Worm (Caenorhabditis elegans): Measurements from ENCODE around the gene Y94H6A.7.

Y94H6A.7 gene

DNA sequence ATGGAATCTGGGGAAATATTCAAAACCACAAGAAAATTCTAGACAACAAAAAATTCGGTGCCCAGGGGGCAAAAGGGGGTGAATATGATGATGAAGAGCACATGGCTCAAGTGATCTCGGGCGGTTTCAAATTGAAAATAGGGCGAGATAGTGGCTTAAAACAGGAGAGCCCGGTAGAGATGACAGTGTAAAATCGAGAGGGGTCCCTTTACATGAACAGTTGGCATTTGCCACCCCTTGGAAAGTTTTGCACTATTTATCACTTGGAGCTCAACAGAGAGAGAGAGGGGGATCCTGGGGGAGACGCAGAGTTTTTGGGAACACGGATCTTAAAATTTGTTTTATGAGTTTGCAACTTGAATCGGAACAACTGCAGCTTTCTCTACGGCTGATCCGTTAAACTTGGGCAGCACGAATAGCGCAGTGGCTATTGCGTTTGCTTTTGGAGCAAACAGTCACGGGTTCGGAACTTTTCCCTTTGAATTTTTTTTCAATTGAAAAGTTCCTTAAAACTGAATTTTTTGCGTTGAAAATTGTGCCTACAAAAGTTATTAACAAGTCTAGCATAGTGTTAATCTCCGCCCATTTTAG is 50.9 kb downstream of the Y94H6A.7 start (continued):
- TF ChIP-seq T26A8.4 (GFP tag; IDR thresholded peaks at IDR 0.05): no peak
- peak; percentile 92 for TF ChIP-seq dmd-8 (GFP tag; IDR thresholded peaks at IDR 0.05)
- peak; percentile 4 for TF ChIP-seq hlh-30 (tag; optimal IDR thresholded peaks at IDR 0.05; ENCODE audit: insufficient read depth)
- TF ChIP-seq ZK337.2 (GFP tag; IDR thresholded peaks at IDR 0.05): no peak
- TF ChIP-seq saeg-2 (GFP tag; IDR thresholded peaks at IDR 0.05): no peak
- no peak for TF ChIP-seq ceh-62 (tag; optimal IDR thresholded peaks at IDR 0.05)
- peak; percentile 40 for TF ChIP-seq hlh-11 (tag; optimal IDR thresholded peaks at IDR 0.05)
- TF ChIP-seq tra-1 (GFP tag; IDR thresholded peaks at IDR 0.05): peak; percentile 58; the same call in 1 of the 2 replicates
- TF ChIP-seq ceh-32 (tag; optimal IDR thresholded peaks at IDR 0.05; ENCODE audit: poor library complexity): no peak
- no peak for TF ChIP-seq F10B5.3 (tag; optimal IDR thresholded peaks at IDR 0.05)
- TF ChIP-seq vab-7 (GFP tag; IDR thresholded peaks at IDR 0.05): peak; percentile 69
- no peak for TF ChIP-seq skn-1 (tag; optimal IDR thresholded peaks at IDR 0.05)
- no peak for TF ChIP-seq cey-2 (tag; optimal IDR thresholded peaks at IDR 0.05; ENCODE audit: borderline replicate concordance, insufficient read depth)
- no peak for TF ChIP-seq lin-1 (GFP tag; IDR thresholded peaks at IDR 0.05)
- no peak for TF ChIP-seq lin-15B (tag; optimal IDR thresholded peaks at IDR 0.05)
- no peak for TF ChIP-seq Y75B8A.6 (GFP tag; IDR thresholded peaks at IDR 0.05)
- no peak for TF ChIP-seq lin-13 (GFP tag; optimal IDR thresholded peaks at IDR 0.05)
- TF ChIP-seq dpl-1 (GFP tag; optimal IDR thresholded peaks at IDR 0.05): no peak
- no peak for TF ChIP-seq nhr-10 (tag; optimal IDR thresholded peaks at IDR 0.05)
- TF ChIP-seq Y5F2A.4 (GFP tag; optimal IDR thresholded peaks at IDR 0.05): peak; percentile 15
- TF ChIP-seq lin-29 (GFP tag; IDR thresholded peaks at IDR 0.05): peak; percentile 59; the same call in 1 of the 2 replicates
- no peak for TF ChIP-seq ceh-44 (GFP tag; IDR thresholded peaks at IDR 0.05)
- no peak for TF ChIP-seq mdl-1 (tag; optimal IDR thresholded peaks at IDR 0.05)
- TF ChIP-seq nhr-11 (tag; optimal IDR thresholded peaks at IDR 0.05): peak; percentile 2
- no peak for TF ChIP-seq daf-8 (GFP tag; IDR thresholded peaks at IDR 0.05)
- no peak for TF ChIP-seq pqm-1 (tag; optimal IDR thresholded peaks at IDR 0.05)
- 0 out of 2 replicates have a peak, but pooled peaks have one; percentile 22 for TF ChIP-seq Y105C5A.15 (GFP tag; IDR thresholded peaks at IDR 0.05)
- no peak; the same call in 1 of the 2 replicates for TF ChIP-seq zfp-3 (GFP tag; conservative IDR thresholded peaks at IDR 0.05)
- TF ChIP-seq ama-1 (optimal IDR thresholded peaks at IDR 0.05): no peak
- TF ChIP-seq nhr-111 (GFP tag; optimal IDR thresholded peaks at IDR 0.05): peak; percentile 31
- TF ChIP-seq jun-1 (tag; optimal IDR thresholded peaks at IDR 0.05): no peak
- no peak for TF ChIP-seq zip-11 (GFP tag; IDR thresholded peaks at IDR 0.05)
- TF ChIP-seq spr-1 (tag; optimal IDR thresholded peaks at IDR 0.05): no peak
- TF ChIP-seq T20F7.1 (GFP tag; optimal IDR thresholded peaks at IDR 0.05): no peak
- TF ChIP-seq mes-2 (tag; optimal IDR thresholded peaks at IDR 0.05; ENCODE audit: poor library complexity, severe bottlenecking): peak; percentile 58
- 0 out of 2 replicates have a peak, but pooled peaks have one; percentile 15 for TF ChIP-seq ceh-20 (GFP tag; IDR thresholded peaks at IDR 0.05)
- no peak for TF ChIP-seq fkh-10 (GFP tag; optimal IDR thresholded peaks at IDR 0.05)
- 0 out of 2 replicates have a peak, but pooled peaks have one; percentile 77 for TF ChIP-seq F44E2.7 (GFP tag; IDR thresholded peaks at IDR 0.05)
- peak; percentile 34 for TF ChIP-seq duxl-1 (tag; optimal IDR thresholded peaks at IDR 0.05; ENCODE audit: poor library complexity)
- no peak for TF ChIP-seq set-16 (GFP tag; IDR thresholded peaks at IDR 0.05)
- TF ChIP-seq snpc-4 (tag; optimal IDR thresholded peaks at IDR 0.05): no peak
- no peak for TF ChIP-seq unc-130 (GFP tag; optimal IDR thresholded peaks at IDR 0.05)
- TF ChIP-seq F49E8.2 (tag; optimal IDR thresholded peaks at IDR 0.05; ENCODE audit: borderline replicate concordance): no peak
- no peak for TF ChIP-seq daf-19 (GFP tag; conservative IDR thresholded peaks at IDR 0.05)
- no peak for TF ChIP-seq nhr-41 (GFP tag; IDR thresholded peaks at IDR 0.05)
- no peak for TF ChIP-seq mep-1 (tag; optimal IDR thresholded peaks at IDR 0.05)
- no peak for TF ChIP-seq lin-39 (tag; optimal IDR thresholded peaks at IDR 0.05)
- no peak for TF ChIP-seq ztf-11 (tag; optimal IDR thresholded peaks at IDR 0.05)
- no peak for TF ChIP-seq madf-5 (GFP tag; IDR thresholded peaks at IDR 0.05)
- peak; percentile 29 for TF ChIP-seq spr-3 (GFP tag; optimal IDR thresholded peaks at IDR 0.05)

Data from whole organism, L4 larva.